Fruit fly (Drosophila melanogaster): ENCODE results near the gene fbl.
A peak's percentile ranks its signal among the peaks of the same experiment; 100 is the strongest.

Gene fbl

dm6 chr3L:20393357-20393756 is 9.1 kb downstream of the fbl start, which contains the start of gene CG33969:
TSS of gene CG33969 (minus strand) at chr3L:20393553.
- TF ChIP-seq CG10348 (GFP tag; IDR thresholded peaks at IDR 0.05) = no peak
- no peak for TF ChIP-seq CG13204 (GFP tag; optimal IDR thresholded peaks at IDR 0.05)
- TF ChIP-seq D1 (tag; optimal IDR thresholded peaks at IDR 0.05) = no peak
- TF ChIP-seq CG14655 (GFP tag; optimal IDR thresholded peaks at IDR 0.05) = no peak
- TF ChIP-seq Ets98B (GFP tag; IDR thresholded peaks at IDR 0.05) = no peak
- TF ChIP-seq CG32121 (GFP tag; IDR thresholded peaks at IDR 0.05) = no peak
- no peak for TF ChIP-seq Pif1A (GFP tag; optimal IDR thresholded peaks at IDR 0.05)
- TF ChIP-seq Pif1B (GFP tag; optimal IDR thresholded peaks at IDR 0.05) = no peak
- no peak for TF ChIP-seq CG34367 (tag; optimal IDR thresholded peaks at IDR 0.05)
- no peak for TF ChIP-seq EcR (GFP tag; optimal IDR thresholded peaks at IDR 0.05)
- no peak for TF ChIP-seq CG8159 (tag; optimal IDR thresholded peaks at IDR 0.05)
- no peak for TF ChIP-seq fd96Ca (GFP tag; IDR thresholded peaks at IDR 0.05)
- TF ChIP-seq CG4496 (GFP tag; IDR thresholded peaks at IDR 0.05) = no peak
- TF ChIP-seq CG8301 (tag; optimal IDR thresholded peaks at IDR 0.05) = no peak
- no peak for TF ChIP-seq gl (tag; optimal IDR thresholded peaks at IDR 0.05)
- no peak for TF ChIP-seq rn (GFP tag; IDR thresholded peaks at IDR 0.05)
- TF ChIP-seq CG12605 (GFP tag; IDR thresholded peaks at IDR 0.05) = no peak

- 0 out of 3 replicates have a peak, but pooled peaks have one; percentile 13 for TF ChIP-seq fd96Ca (GFP tag; IDR thresholded peaks at IDR 0.05)
- peak; percentile 7 for TF ChIP-seq Pif1B (GFP tag; optimal IDR thresholded peaks at IDR 0.05)
- no peak for TF ChIP-seq CG34367 (tag; optimal IDR thresholded peaks at IDR 0.05)
Observed at dm6 chr3L:20395257-20395909, 11.2 kb downstream of the fbl start.

dm6 chr3L:20396047-20396446 is 11.8 kb downstream of the fbl start:
- no peak for TF ChIP-seq CG17806 (tag; optimal IDR thresholded peaks at IDR 0.05)
- TF ChIP-seq CG9948 (tag; optimal IDR thresholded peaks at IDR 0.05) = no peak
- TF ChIP-seq CG10348 (GFP tag; IDR thresholded peaks at IDR 0.05) = no peak
- no peak for TF ChIP-seq fd96Ca (GFP tag; IDR thresholded peaks at IDR 0.05)
- no peak for TF ChIP-seq gl (tag; optimal IDR thresholded peaks at IDR 0.05)
- TF ChIP-seq CG8159 (tag; optimal IDR thresholded peaks at IDR 0.05) = no peak
- no peak for TF ChIP-seq EcR (GFP tag; optimal IDR thresholded peaks at IDR 0.05)
- no peak for TF ChIP-seq Ets98B (GFP tag; IDR thresholded peaks at IDR 0.05)
- no peak for TF ChIP-seq CG32121 (GFP tag; IDR thresholded peaks at IDR 0.05)
- TF ChIP-seq CG8301 (tag; optimal IDR thresholded peaks at IDR 0.05) = no peak
- no peak for TF ChIP-seq CG13204 (GFP tag; optimal IDR thresholded peaks at IDR 0.05)
- TF ChIP-seq D1 (tag; optimal IDR thresholded peaks at IDR 0.05) = no peak
- TF ChIP-seq Pif1A (GFP tag; optimal IDR thresholded peaks at IDR 0.05) = no peak
- TF ChIP-seq CG12605 (GFP tag; IDR thresholded peaks at IDR 0.05) = no peak
- TF ChIP-seq Pif1B (GFP tag; optimal IDR thresholded peaks at IDR 0.05) = no peak
- no peak for TF ChIP-seq CG4496 (GFP tag; IDR thresholded peaks at IDR 0.05)
- TF ChIP-seq CG15710 (tag; optimal IDR thresholded peaks at IDR 0.05) = no peak
- no peak for TF ChIP-seq Snoo (tag; optimal IDR thresholded peaks at IDR 0.05)
- TF ChIP-seq CG14655 (GFP tag; optimal IDR thresholded peaks at IDR 0.05) = no peak
- no peak for TF ChIP-seq CG34367 (tag; optimal IDR thresholded peaks at IDR 0.05)

- TF ChIP-seq CG13204 (GFP tag; optimal IDR thresholded peaks at IDR 0.05) = no peak
- TF ChIP-seq gl (tag; optimal IDR thresholded peaks at IDR 0.05) = no peak
- no peak for TF ChIP-seq CG9948 (tag; optimal IDR thresholded peaks at IDR 0.05)
- TF ChIP-seq EcR (GFP tag; optimal IDR thresholded peaks at IDR 0.05) = no peak
Observed at dm6 chr3L:20397770-20398169, 13.5 kb downstream of the fbl start.

- peak; percentile 62; the same call in 2 of the 3 replicates for TF ChIP-seq CG4496 (GFP tag; IDR thresholded peaks at IDR 0.05)
- TF ChIP-seq rn (GFP tag; IDR thresholded peaks at IDR 0.05) = no peak
- TF ChIP-seq CG9948 (tag; optimal IDR thresholded peaks at IDR 0.05) = peak; percentile 78
- peak; percentile 29; the same call in 1 of the 2 replicates for TF ChIP-seq CG10348 (GFP tag; IDR thresholded peaks at IDR 0.05)
- TF ChIP-seq Pif1A (GFP tag; optimal IDR thresholded peaks at IDR 0.05) = peak; percentile 85
- TF ChIP-seq Pif1B (GFP tag; optimal IDR thresholded peaks at IDR 0.05) = peak; percentile 84
- TF ChIP-seq CG14655 (GFP tag; optimal IDR thresholded peaks at IDR 0.05) = no peak
- no peak for TF ChIP-seq EcR (GFP tag; optimal IDR thresholded peaks at IDR 0.05)
- TF ChIP-seq D1 (tag; optimal IDR thresholded peaks at IDR 0.05) = peak; percentile 16
- TF ChIP-seq CG8159 (tag; optimal IDR thresholded peaks at IDR 0.05) = peak; percentile 80
- TF ChIP-seq Ets98B (GFP tag; IDR thresholded peaks at IDR 0.05) = peak; percentile 53
- TF ChIP-seq gl (tag; optimal IDR thresholded peaks at IDR 0.05) = peak; percentile 22
- peak; percentile 75 for TF ChIP-seq CG17806 (tag; optimal IDR thresholded peaks at IDR 0.05)
- peak; percentile 87 for TF ChIP-seq CG8301 (tag; optimal IDR thresholded peaks at IDR 0.05)
- peak; percentile 65 for TF ChIP-seq CG15710 (tag; optimal IDR thresholded peaks at IDR 0.05)
- TF ChIP-seq Snoo (tag; optimal IDR thresholded peaks at IDR 0.05) = peak; percentile 65
- TF ChIP-seq CG34367 (tag; optimal IDR thresholded peaks at IDR 0.05) = peak; percentile 62
- TF ChIP-seq CG32121 (GFP tag; IDR thresholded peaks at IDR 0.05) = peak; percentile 70
- TF ChIP-seq CG13204 (GFP tag; optimal IDR thresholded peaks at IDR 0.05) = peak; percentile 19
- TF ChIP-seq CG12605 (GFP tag; IDR thresholded peaks at IDR 0.05) = peak; percentile 35; the same call in 1 of the 2 replicates
- TF ChIP-seq fd96Ca (GFP tag; IDR thresholded peaks at IDR 0.05) = peak; percentile 65
Observed at dm6 chr3L:20398243-20399222, 14.3 kb downstream of the fbl start.

Measured in whole organism, pupa.